Worm (Caenorhabditis elegans): ENCODE data around the gene F41B4.2.

DNA sequence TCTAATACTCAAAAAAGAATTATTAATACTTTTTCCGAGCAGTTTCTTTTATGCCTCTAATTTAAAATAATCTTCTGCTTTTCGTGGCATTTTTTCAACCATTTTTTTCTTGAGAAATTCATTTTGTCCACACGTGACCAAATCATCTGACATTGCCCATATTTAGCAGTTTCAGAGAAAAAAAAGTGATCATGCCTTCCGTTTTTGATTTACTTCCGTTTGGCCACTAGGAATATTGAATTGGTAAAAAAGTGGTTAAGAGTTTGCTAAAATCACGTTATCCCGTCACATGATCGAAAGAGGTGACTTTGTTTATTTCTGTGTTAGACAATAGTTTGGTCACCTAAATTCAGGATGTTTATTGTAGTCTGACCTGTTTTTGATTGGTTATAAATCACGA lies 30.7 kb downstream of the F41B4.2 start:
- TF ChIP-seq ceh-14 (tag; optimal IDR thresholded peaks at IDR 0.05) = no peak
- no peak for TF ChIP-seq pax-1 (tag; optimal IDR thresholded peaks at IDR 0.05)
- TF ChIP-seq hlh-15 (tag; optimal IDR thresholded peaks at IDR 0.05) = no peak
- no peak for TF ChIP-seq fkh-10 (GFP tag; optimal IDR thresholded peaks at IDR 0.05)
- TF ChIP-seq pha-4 (tag; optimal IDR thresholded peaks at IDR 0.05) = no peak
- TF ChIP-seq hlh-30 (tag; optimal IDR thresholded peaks at IDR 0.05; ENCODE audit: insufficient read depth) = peak; percentile 29
- no peak for TF ChIP-seq ama-1 (optimal IDR thresholded peaks at IDR 0.05)
- TF ChIP-seq ceh-34 (tag; optimal IDR thresholded peaks at IDR 0.05) = no peak
- TF ChIP-seq ets-4 (tag; optimal IDR thresholded peaks at IDR 0.05) = no peak
- TF ChIP-seq T23F11.4 (GFP tag; optimal IDR thresholded peaks at IDR 0.05) = no peak
- TF ChIP-seq pag-3 (tag; optimal IDR thresholded peaks at IDR 0.05; ENCODE audit: borderline replicate concordance) = no peak

All from whole organism, late embryonic.